Worm (Caenorhabditis elegans): ENCODE data around the gene spe-51.

The spe-51 gene

ce11 chrIV:4656380-4656779 is 36.2 kb upstream of the spe-51 start:
- peak; percentile 53; the same call in 1 of the 2 replicates for TF ChIP-seq T26A8.4 (GFP tag; IDR thresholded peaks at IDR 0.05)
- no peak for TF ChIP-seq madf-5 (GFP tag; IDR thresholded peaks at IDR 0.05)

DNA sequence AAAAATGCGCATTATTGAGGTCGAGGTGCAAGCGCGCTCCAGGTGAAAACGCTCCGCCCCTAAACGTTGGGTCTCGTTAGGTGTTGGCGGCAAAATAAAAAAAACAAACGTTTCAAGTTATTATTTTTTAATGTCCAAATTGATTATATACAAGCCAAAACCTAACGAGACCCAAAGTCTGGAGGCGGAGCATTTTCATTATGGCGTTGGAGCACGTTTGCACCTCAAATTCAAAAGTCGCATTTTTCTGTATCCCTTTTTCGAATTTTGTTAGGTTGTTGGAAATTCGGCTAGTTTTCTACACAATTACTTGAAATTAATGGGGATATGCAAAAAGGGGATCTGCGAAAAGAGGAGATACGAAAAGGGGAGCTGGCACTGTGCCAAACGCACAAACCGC is 34.7 kb upstream of the spe-51 start, which contains the start of gene col-111:
col-111 (minus strand) TSS at position 101 of the 400 bp plus-strand sequence.
- TF ChIP-seq hif-1 (tag; optimal IDR thresholded peaks at IDR 0.05) (no peak), fos-1 (tag; optimal IDR thresholded peaks at IDR 0.05) (no peak), lin-13 (GFP tag; optimal IDR thresholded peaks at IDR 0.05) (no peak), nhr-41 (GFP tag; IDR thresholded peaks at IDR 0.05) (no peak), skn-1 (tag; optimal IDR thresholded peaks at IDR 0.05) (no peak), F44E2.7 (GFP tag; IDR thresholded peaks at IDR 0.05) (no peak), snpc-4 (tag; optimal IDR thresholded peaks at IDR 0.05) (no peak), lin-38 (GFP tag; IDR thresholded peaks at IDR 0.05) (no peak), spr-3 (GFP tag; optimal IDR thresholded peaks at IDR 0.05) (no peak), set-16 (GFP tag; IDR thresholded peaks at IDR 0.05) (no peak)

DNA sequence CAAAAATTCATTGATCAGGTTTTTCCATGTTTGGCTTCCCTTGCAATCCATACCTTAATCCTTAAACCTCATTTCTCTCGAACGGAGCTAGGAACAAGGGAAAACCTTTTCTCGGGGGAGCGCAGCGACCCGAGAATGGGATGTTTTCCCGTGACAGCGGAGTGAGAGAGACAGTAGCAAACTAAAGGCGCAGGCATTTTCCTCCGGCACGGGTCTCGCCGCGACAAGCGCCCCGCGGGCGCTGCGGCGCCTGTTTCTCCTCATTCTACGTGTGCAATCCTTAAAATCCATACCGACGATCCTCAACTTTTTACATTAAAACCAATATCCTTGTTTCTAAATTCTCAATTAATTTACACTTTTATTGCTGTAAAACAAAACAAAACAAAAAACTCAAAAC is 33.9 kb upstream of the spe-51 start:
- peak; percentile 49; the same call in 1 of the 2 replicates for TF ChIP-seq egl-43 (GFP tag; IDR thresholded peaks at IDR 0.05)
- TF ChIP-seq Y48G9A.11 (GFP tag; IDR thresholded peaks at IDR 0.05) = 0 out of 2 replicates have a peak, but pooled peaks have one; percentile 22
- TF ChIP-seq snpc-1.2 (GFP tag; IDR thresholded peaks at IDR 0.05) = peak; percentile 26; the same call in 1 of the 2 replicates
- TF ChIP-seq set-16 (GFP tag; IDR thresholded peaks at IDR 0.05) = peak; percentile 81
- TF ChIP-seq lin-38 (GFP tag; IDR thresholded peaks at IDR 0.05) = peak; percentile 30; the same call in 1 of the 2 replicates

DNA sequence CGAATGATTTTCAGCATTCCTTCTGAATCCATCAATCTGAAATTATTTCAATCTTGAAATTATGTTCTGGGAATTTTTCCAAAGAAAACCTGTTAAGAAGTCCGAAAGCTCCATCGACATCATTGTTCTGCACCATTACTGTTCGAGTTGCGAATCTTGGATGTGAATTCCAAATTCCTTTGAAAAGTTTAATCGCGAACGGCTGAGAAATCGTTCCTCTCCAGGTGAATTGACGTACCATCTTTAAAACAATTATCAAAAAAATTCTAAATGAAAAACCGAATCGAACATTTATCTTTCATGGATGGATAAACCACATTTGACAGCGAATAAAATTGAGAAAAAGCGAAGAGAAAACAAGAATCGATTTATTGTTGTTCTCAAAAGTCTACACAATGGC is 33.3 kb upstream of the spe-51 start, which contains the start of gene mrps-21:
mrps-21 (minus strand) TSS at position 241 of the 400 bp plus-strand sequence.
- TF ChIP-seq daf-8 (GFP tag; IDR thresholded peaks at IDR 0.05) (no peak), F49E8.2 (tag; optimal IDR thresholded peaks at IDR 0.05; ENCODE audit: borderline replicate concordance) (peak; percentile 10), ama-1 (optimal IDR thresholded peaks at IDR 0.05) (peak; percentile 77), daf-16 (GFP tag; optimal IDR thresholded peaks at IDR 0.05) (no peak), daf-16 (tag; optimal IDR thresholded peaks at IDR 0.05) (peak; percentile 9), nhr-102 (tag; optimal IDR thresholded peaks at IDR 0.05) (no peak), dve-1 (tag; optimal IDR thresholded peaks at IDR 0.05; ENCODE audit: insufficient read depth) (peak; percentile 19)

DNA sequence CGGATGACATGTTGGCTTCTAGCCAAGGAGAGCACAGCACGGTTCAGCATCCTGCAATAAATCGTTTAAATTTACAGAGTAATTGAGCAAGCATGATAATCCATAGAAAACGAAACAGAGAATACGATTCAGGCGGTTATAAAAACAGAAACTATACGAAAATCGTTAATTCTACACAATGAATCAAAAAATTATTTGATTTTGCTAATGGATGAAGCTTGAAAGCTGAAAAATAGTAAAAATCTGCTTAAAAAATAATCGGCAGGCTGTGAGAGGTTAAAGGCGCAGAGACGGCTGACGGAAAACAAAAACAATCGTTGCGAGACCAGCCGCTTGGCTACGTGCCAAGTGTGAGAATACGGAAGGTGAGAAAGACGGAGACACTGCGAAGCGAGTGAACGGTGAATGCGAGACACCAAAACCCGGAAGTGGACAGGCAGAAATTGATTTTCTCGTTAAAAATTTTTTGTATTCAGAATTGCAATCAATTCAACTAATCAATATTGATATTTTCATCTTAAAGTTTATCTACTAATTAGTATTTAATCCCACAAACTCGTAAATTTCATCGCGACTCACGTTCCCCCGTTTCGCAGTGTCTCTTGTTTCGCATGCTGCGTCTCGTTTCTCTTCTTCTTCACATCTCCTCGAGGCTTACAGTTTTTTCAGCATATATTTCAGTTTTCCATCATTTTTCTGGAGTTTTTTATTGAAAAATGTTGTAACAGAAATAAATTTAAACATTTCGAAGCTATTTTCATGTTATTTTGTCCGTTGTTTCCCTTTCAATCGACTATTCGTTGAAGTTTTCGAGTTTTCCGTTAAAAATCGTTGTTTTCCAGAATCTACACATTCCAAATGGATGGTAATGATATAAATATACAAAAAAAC is 32.2 kb upstream of the spe-51 start, which contains the start of the genes F29B9.11 and jmjd-1.2:
F29B9.11 (minus strand) TSS at position 51 of the 891 bp plus-strand sequence.
jmjd-1.2 (plus strand) TSS at position 841 of the 891 bp plus-strand sequence.
- TF ChIP-seq dmd-8 (GFP tag; IDR thresholded peaks at IDR 0.05) (no peak), nhr-10 (tag; optimal IDR thresholded peaks at IDR 0.05) (no peak), F37D6.2 (tag; optimal IDR thresholded peaks at IDR 0.05) (peak; percentile 82), pha-4 (GFP tag; IDR thresholded peaks at IDR 0.05) (peak; percentile 45; the same call in 1 of the 2 replicates), pha-4 (tag; optimal IDR thresholded peaks at IDR 0.05) (no peak), lin-39 (tag; optimal IDR thresholded peaks at IDR 0.05) (no peak), dmd-9 (GFP tag; IDR thresholded peaks at IDR 0.05) (peak; percentile 82), nhr-28 (tag; optimal IDR thresholded peaks at IDR 0.05) (peak; percentile 60), lin-1 (GFP tag; IDR thresholded peaks at IDR 0.05) (peak; percentile 67), egl-43 (GFP tag; IDR thresholded peaks at IDR 0.05) (peak; percentile 82), zip-2 (tag; optimal IDR thresholded peaks at IDR 0.05) (no peak), unc-130 (GFP tag; optimal IDR thresholded peaks at IDR 0.05) (peak; percentile 96), aha-1 (tag) (peak; percentile 99), hif-1 (tag; optimal IDR thresholded peaks at IDR 0.05) (peak; percentile 89 to 99), tag-97 (GFP tag; IDR thresholded peaks at IDR 0.05) (no peak), ceh-28 (tag; optimal IDR thresholded peaks at IDR 0.05) (no peak), zfp-2 (tag; optimal IDR thresholded peaks at IDR 0.05) (peak; percentile 91), F10B5.3 (tag; optimal IDR thresholded peaks at IDR 0.05) (peak; percentile 19), R02D3.7 (tag; optimal IDR thresholded peaks at IDR 0.05) (peak; percentile 63), ZK337.2 (GFP tag; IDR thresholded peaks at IDR 0.05) (no peak; the same call in 1 of the 2 replicates), cey-2 (tag; optimal IDR thresholded peaks at IDR 0.05; ENCODE audit: borderline replicate concordance, insufficient read depth) (no peak), mxl-2 (GFP tag; conservative IDR thresholded peaks at IDR 0.05) (no peak), aly-2 (tag; optimal IDR thresholded peaks at IDR 0.05) (no peak)
